Worm (Caenorhabditis elegans) whole organism, L1 larva: ENCODE data around the gene F09E10.1.
A peak's percentile ranks its signal among the peaks of the same experiment; 100 is the strongest.

ENCODE experiments used
- C16A3.4 ChIP-seq: fragments of 150-350 bp; optimal IDR thresholded peaks from 2 replicates; lab custom pipeline; 2014; ENCODE audit warnings: missing biosample characterization, missing genetic modification characterization
- aly-2 ChIP-seq: fragments of 150-350 bp; optimal IDR thresholded peaks from 2 replicates; lab custom pipeline; 2014; ENCODE audit warnings: missing biosample characterization, missing genetic modification characterization
- ama-1 ChIP-seq: fragments of 150-350 bp; optimal IDR thresholded peaks from 2 replicates; lab custom pipeline; 2014
- egl-27 ChIP-seq, 2 experiments: fragments of 150-350 bp in 1 of 2; sonication (generic microtip); optimal IDR thresholded peaks; 3 replicates each; lab custom pipeline; 2017 to 2018; ENCODE audit warnings: missing biosample characterization in 2 of 2, missing genetic modification characterization in 2 of 2, missing genetic modification reagents in 2 of 2
- fkh-10 ChIP-seq: sonication (generic microtip); optimal IDR thresholded peaks from 2 replicates; lab custom pipeline; 2017; ENCODE audit warnings: missing biosample characterization, missing genetic modification reagents, missing genetic modification characterization
- hlh-4 ChIP-seq: sonication (generic microtip); optimal IDR thresholded peaks from 2 replicates; lab custom pipeline; 2016; ENCODE audit warnings: mild to moderate bottlenecking, missing genetic modification characterization, missing compliant biosample characterization
- jun-1 ChIP-seq: fragments of 150-350 bp; optimal IDR thresholded peaks from 2 replicates; lab custom pipeline; 2014; ENCODE audit warnings: missing biosample characterization, missing genetic modification reagents, missing genetic modification characterization
- mab-9 ChIP-seq: fragments of 200-800 bp; sonication (Bioruptor generic); IDR thresholded peaks from 2 replicates; pipeline ENCODE4 v1.3.6; 2022; ENCODE audit warnings: missing genetic modification reagents, missing genetic modification characterization, missing compliant biosample characterization
- mep-1 ChIP-seq: fragments of 150-350 bp; optimal IDR thresholded peaks from 2 replicates; lab custom pipeline; 2014; ENCODE audit warnings: missing biosample characterization, missing genetic modification characterization
- nhr-85 ChIP-seq: sonication (generic microtip); peaks from one replicate; lab custom pipeline; 2016; ENCODE audit warnings: missing genetic modification characterization, inconsistent platforms, missing compliant biosample characterization
- snpc-4 ChIP-seq: fragments of 150-350 bp; optimal IDR thresholded peaks from 2 replicates; lab custom pipeline; 2014; ENCODE audit warnings: missing biosample characterization, missing genetic modification characterization
- unc-62 ChIP-seq: fragments of 150-350 bp; optimal IDR thresholded peaks from 2 replicates; lab custom pipeline; 2014; ENCODE audit warnings: missing biosample characterization, missing genetic modification reagents, missing genetic modification characterization
- unc-98 ChIP-seq: fragments of 200-800 bp; sonication (Bioruptor generic); IDR thresholded peaks from 2 replicates; pipeline ENCODE4 v1.3.6; 2022; ENCODE audit warnings: missing genetic modification characterization, missing compliant biosample characterization

DNA sequence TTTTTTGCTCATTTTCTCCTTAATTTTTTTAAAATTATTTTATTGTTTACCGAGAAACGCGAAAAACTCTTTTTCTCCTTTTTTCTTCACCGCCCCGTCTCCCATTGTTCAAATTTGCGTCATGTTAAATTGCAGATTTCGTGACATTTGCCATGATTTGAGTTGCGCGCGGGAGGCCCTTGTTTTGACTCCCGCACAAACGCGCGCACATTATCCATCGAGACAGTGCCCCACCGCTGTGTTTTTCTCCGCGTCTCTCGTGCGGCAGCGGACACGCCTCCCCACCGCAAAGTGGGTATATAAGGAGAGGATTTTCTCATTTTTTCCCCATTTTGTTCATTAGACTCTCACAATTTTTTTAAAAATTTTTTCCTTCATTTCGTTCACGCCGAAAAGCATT is 26.6 kb upstream of the F09E10.1 start:
- TF ChIP-seq snpc-4 (tag; lab: Kevin White, UChicago), result no peak
- TF ChIP-seq fkh-10 (GFP tag; lab: Kevin White, UChicago), result no peak
- TF ChIP-seq egl-27 (tag; optimal IDR thresholded peaks at IDR 0.05; lab: Kevin White, UChicago), result no peak
- no peak for TF ChIP-seq C16A3.4
- TF ChIP-seq unc-62, result no peak
- TF ChIP-seq nhr-85 (tag; lab: Kevin White, UChicago), result peak; percentile 8
- TF ChIP-seq aly-2, result no peak
- no peak for TF ChIP-seq mep-1 (tag; lab: Kevin White, UChicago)
- TF ChIP-seq jun-1 (tag; lab: Kevin White, UChicago), result no peak
- TF ChIP-seq mab-9 (GFP tag; lab: Robert Waterston, UW), result no peak
- no peak for TF ChIP-seq ama-1 (lab: Kevin White, UChicago)
- no peak for TF ChIP-seq hlh-4 (tag; lab: Kevin White, UChicago)
- TF ChIP-seq unc-98 (GFP tag; lab: Robert Waterston, UW), result no peak
